Worm (Caenorhabditis elegans) whole organism, L3 larva: ENCODE measurements around the gene taf-6.2.
A peak's percentile ranks its signal among the peaks of the same experiment; 100 is the strongest.

Source experiments
- R02D3.7 ChIP-seq: fragments of 150-350 bp; optimal IDR thresholded peaks from 2 replicates; lab custom pipeline; 2014; ENCODE audit warnings: missing biosample characterization, missing genetic modification characterization
- ZK546.5 ChIP-seq: sonication (generic microtip); optimal IDR thresholded peaks from 2 replicates; lab custom pipeline; 2017; ENCODE audit warnings: missing biosample characterization, missing genetic modification characterization
- aly-2 ChIP-seq: fragments of 150-350 bp; optimal IDR thresholded peaks from 2 replicates; lab custom pipeline; 2014; ENCODE audit warnings: missing biosample characterization, missing genetic modification characterization
- ama-1 ChIP-seq: fragments of 150-350 bp; optimal IDR thresholded peaks from 2 replicates; lab custom pipeline; 2018
- ceh-16 ChIP-seq: sonication (generic microtip); optimal IDR thresholded peaks from 2 replicates; lab custom pipeline; 2017; ENCODE audit warnings: missing biosample characterization, missing genetic modification characterization
- ceh-28 ChIP-seq: fragments of 150-350 bp; optimal IDR thresholded peaks from 2 replicates; lab custom pipeline; 2014; ENCODE audit warnings: missing biosample characterization, missing genetic modification reagents, missing genetic modification characterization
- ceh-82 ChIP-seq: fragments of 150-350 bp; optimal IDR thresholded peaks from 2 replicates; lab custom pipeline; 2014; ENCODE audit warnings: missing biosample characterization, missing genetic modification characterization
- ceh-9 ChIP-seq: sonication (generic microtip); optimal IDR thresholded peaks from 2 replicates; lab custom pipeline; 2018; ENCODE audit warnings: missing biosample characterization, missing genetic modification characterization
- daf-12 ChIP-seq: fragments of 150-350 bp; optimal IDR thresholded peaks from 2 replicates; lab custom pipeline; 2014; ENCODE audit warnings: missing biosample characterization, missing genetic modification reagents, missing genetic modification characterization
- egl-27 ChIP-seq: sonication (generic microtip); optimal IDR thresholded peaks from 4 replicates; lab custom pipeline; 2017; ENCODE audit warnings: missing biosample characterization, missing genetic modification reagents, missing genetic modification characterization
- egl-5 ChIP-seq: fragments of 150-350 bp; optimal IDR thresholded peaks from 2 replicates; lab custom pipeline; 2017; ENCODE audit warnings: missing biosample characterization, missing genetic modification reagents, missing genetic modification characterization, inconsistent platforms
- elt-1 ChIP-seq: fragments of 150-350 bp; optimal IDR thresholded peaks from 2 replicates; lab custom pipeline; 2014; ENCODE audit warnings: missing biosample characterization, missing genetic modification characterization
- elt-2 ChIP-seq: sonication (generic microtip); optimal IDR thresholded peaks from 2 replicates; lab custom pipeline; 2016; ENCODE audit warnings: missing genetic modification reagents, mild to moderate bottlenecking, missing genetic modification characterization, missing compliant biosample characterization
- elt-3 ChIP-seq, 3 experiments: fragments of 150-350 bp in 1 of 3; sonication (generic microtip) in 2 of 3; optimal IDR thresholded peaks; 2 replicates in 2 of 3; 4 replicates in 1 of 3; lab custom pipeline; 2014 to 2017; ENCODE audit warnings: missing biosample characterization in 3 of 3, missing genetic modification characterization in 3 of 3
- eor-1 ChIP-seq, 2 experiments: fragments of 150-350 bp; optimal IDR thresholded peaks; 2 replicates each; lab custom pipeline; 2014 to 2018; ENCODE audit warnings: missing biosample characterization in 2 of 2, missing genetic modification characterization in 2 of 2
- fkh-10 ChIP-seq: sonication (generic microtip); optimal IDR thresholded peaks from 2 replicates; lab custom pipeline; 2017; ENCODE audit warnings: missing biosample characterization, missing genetic modification reagents, missing genetic modification characterization
- fkh-2 ChIP-seq: fragments of 150-350 bp; optimal IDR thresholded peaks from 2 replicates; lab custom pipeline; 2014; ENCODE audit warnings: missing biosample characterization, missing genetic modification reagents, missing genetic modification characterization
- fos-1 ChIP-seq: fragments of 150-350 bp; optimal IDR thresholded peaks from 2 replicates; lab custom pipeline; 2014; ENCODE audit warnings: missing biosample characterization, missing genetic modification characterization
- hmg-11 ChIP-seq: sonication (generic microtip); optimal IDR thresholded peaks from 2 replicates; lab custom pipeline; 2016; ENCODE audit warnings: missing genetic modification characterization, missing compliant biosample characterization
- jun-1 ChIP-seq: fragments of 150-350 bp; optimal IDR thresholded peaks from 2 replicates; lab custom pipeline; 2014; ENCODE audit warnings: missing biosample characterization, missing genetic modification reagents, missing genetic modification characterization
- lin-15B ChIP-seq: fragments of 150-350 bp; optimal IDR thresholded peaks from 2 replicates; lab custom pipeline; 2014; ENCODE audit warnings: missing biosample characterization, missing genetic modification characterization
- lin-39 ChIP-seq: fragments of 150-350 bp; optimal IDR thresholded peaks from 2 replicates; lab custom pipeline; 2018; ENCODE audit warnings: missing biosample characterization, missing genetic modification reagents, missing genetic modification characterization
- lsy-12 ChIP-seq: sonication (generic microtip); optimal IDR thresholded peaks from 2 replicates; lab custom pipeline; 2016; ENCODE audit warnings: mild to moderate bottlenecking, missing genetic modification characterization, missing compliant biosample characterization
- mdl-1 ChIP-seq: fragments of 150-350 bp; optimal IDR thresholded peaks from 2 replicates; lab custom pipeline; 2014; ENCODE audit warnings: missing biosample characterization, missing genetic modification characterization
- mml-1 ChIP-seq: fragments of 150-350 bp; sonication (generic microtip); optimal IDR thresholded peaks from 3 replicates; lab custom pipeline; 2014; ENCODE audit warnings: missing biosample characterization, missing genetic modification characterization
- nfya-1 ChIP-seq: sonication (generic microtip); optimal IDR thresholded peaks from 2 replicates; lab custom pipeline; 2017; ENCODE audit warnings: missing genetic modification characterization, mild to moderate bottlenecking, missing compliant biosample characterization, antibody characterized with exemption, moderate library complexity; ENCODE audit not compliant: insufficient read depth
- nhr-11 ChIP-seq: fragments of 150-350 bp; optimal IDR thresholded peaks from 2 replicates; lab custom pipeline; 2014; ENCODE audit warnings: missing biosample characterization, missing genetic modification characterization
- nhr-12 ChIP-seq: fragments of 150-350 bp; optimal IDR thresholded peaks from 2 replicates; lab custom pipeline; 2014; ENCODE audit warnings: missing biosample characterization, missing genetic modification characterization
- nhr-23 ChIP-seq: fragments of 150-350 bp; optimal IDR thresholded peaks from 2 replicates; lab custom pipeline; 2014; ENCODE audit warnings: missing biosample characterization, missing genetic modification reagents, missing genetic modification characterization
- nhr-237 ChIP-seq: fragments of 150-350 bp; optimal IDR thresholded peaks from 2 replicates; lab custom pipeline; 2014; ENCODE audit warnings: missing biosample characterization, missing genetic modification characterization
- nhr-25 ChIP-seq: sonication (generic microtip); optimal IDR thresholded peaks from 2 replicates; lab custom pipeline; 2017; ENCODE audit warnings: missing biosample characterization, missing genetic modification characterization
- nhr-28 ChIP-seq: fragments of 150-350 bp; optimal IDR thresholded peaks from 2 replicates; lab custom pipeline; 2014; ENCODE audit warnings: missing biosample characterization, missing genetic modification characterization
- nhr-43 ChIP-seq: sonication (generic microtip); optimal IDR thresholded peaks from 2 replicates; lab custom pipeline; 2016; ENCODE audit warnings: mild to moderate bottlenecking, missing genetic modification characterization, missing compliant biosample characterization; ENCODE audit not compliant: poor library complexity, severe bottlenecking
- nhr-67 ChIP-seq: fragments of 150-350 bp; optimal IDR thresholded peaks from 2 replicates; lab custom pipeline; 2014; ENCODE audit warnings: missing biosample characterization, missing genetic modification characterization
- nhr-76 ChIP-seq: fragments of 150-350 bp; sonication (generic microtip); optimal IDR thresholded peaks from 5 replicates; lab custom pipeline; 2014; ENCODE audit warnings: missing biosample characterization, missing genetic modification characterization
- nhr-77 ChIP-seq: fragments of 150-350 bp; optimal IDR thresholded peaks from 2 replicates; lab custom pipeline; 2014; ENCODE audit warnings: missing biosample characterization, missing genetic modification characterization
- pha-4 ChIP-seq: fragments of 150-350 bp; optimal IDR thresholded peaks from 2 replicates; lab custom pipeline; 2014; ENCODE audit warnings: missing biosample characterization, missing genetic modification reagents, missing genetic modification characterization
- pqm-1 ChIP-seq: fragments of 150-350 bp; optimal IDR thresholded peaks from 2 replicates; lab custom pipeline; 2017; ENCODE audit warnings: missing biosample characterization, missing genetic modification characterization, inconsistent platforms
- sea-2 ChIP-seq: fragments of 150-350 bp; sonication (generic microtip); optimal IDR thresholded peaks from 4 replicates; lab custom pipeline; 2014; ENCODE audit warnings: missing biosample characterization, missing genetic modification reagents, missing genetic modification characterization
- skn-1 ChIP-seq: fragments of 150-350 bp; optimal IDR thresholded peaks from 2 replicates; lab custom pipeline; 2014; ENCODE audit warnings: missing biosample characterization, missing genetic modification characterization
- snpc-4 ChIP-seq: fragments of 150-350 bp; optimal IDR thresholded peaks from 2 replicates; lab custom pipeline; 2014; ENCODE audit warnings: missing biosample characterization, missing genetic modification characterization
- tbx-2 ChIP-seq: sonication (generic microtip); optimal IDR thresholded peaks from 2 replicates; lab custom pipeline; 2016; ENCODE audit warnings: mild to moderate bottlenecking, missing genetic modification characterization, missing compliant biosample characterization
- unc-39 ChIP-seq: sonication (generic microtip); optimal IDR thresholded peaks from 4 replicates; lab custom pipeline; 2017; ENCODE audit warnings: missing biosample characterization, missing genetic modification characterization
- unc-62 ChIP-seq: fragments of 150-350 bp; sonication (generic microtip); optimal IDR thresholded peaks from 4 replicates; lab custom pipeline; 2014; ENCODE audit warnings: missing biosample characterization, missing genetic modification reagents, missing genetic modification characterization
- zag-1 ChIP-seq: fragments of 150-350 bp; optimal IDR thresholded peaks from 2 replicates; lab custom pipeline; 2014; ENCODE audit warnings: missing biosample characterization, missing genetic modification characterization
- ztf-11 ChIP-seq: fragments of 150-350 bp; optimal IDR thresholded peaks from 2 replicates; lab custom pipeline; 2014; ENCODE audit warnings: missing biosample characterization, missing genetic modification characterization
- ztf-4 ChIP-seq: fragments of 150-350 bp; optimal IDR thresholded peaks from 2 replicates; lab custom pipeline; 2014; ENCODE audit warnings: missing biosample characterization, missing genetic modification characterization

The taf-6.2 gene

DNA sequence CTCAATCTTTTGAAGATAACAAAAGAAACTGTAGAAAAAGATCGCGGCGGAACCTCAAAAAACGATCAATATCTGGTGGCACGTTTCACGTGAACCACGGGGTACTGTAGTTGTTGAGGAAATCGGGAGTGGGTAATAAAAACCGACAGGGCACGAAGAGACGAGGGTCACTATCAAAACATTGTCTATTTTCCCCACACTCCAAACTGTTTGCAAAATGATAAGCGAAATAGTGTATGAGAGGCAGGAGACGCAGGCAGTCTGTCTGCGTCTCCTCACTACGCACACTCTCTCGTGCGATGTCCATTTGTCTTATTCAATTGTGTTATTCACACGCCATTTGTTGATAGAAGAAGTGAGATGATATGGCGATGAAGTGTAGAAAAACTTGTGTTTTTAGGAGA is 41.1 kb downstream of the taf-6.2 start:
- TF ChIP-seq nhr-12 (tag; lab: Kevin White, UChicago): no peak
- TF ChIP-seq fkh-10 (GFP tag; lab: Kevin White, UChicago): no peak
- no peak for TF ChIP-seq sea-2 (GFP tag; lab: Kevin White, UChicago)
- TF ChIP-seq fkh-2: no peak
- TF ChIP-seq skn-1: no peak
- TF ChIP-seq hmg-11 (tag; lab: Kevin White, UChicago): no peak
- TF ChIP-seq fos-1 (tag; lab: Kevin White, UChicago): no peak
- TF ChIP-seq R02D3.7 (tag; lab: Kevin White, UChicago): peak; percentile 27
- TF ChIP-seq nhr-237 (tag; lab: Kevin White, UChicago): no peak
- TF ChIP-seq egl-5 (tag; lab: Kevin White, UChicago): no peak
- peak; percentile 47 for TF ChIP-seq ceh-28
- no peak for TF ChIP-seq zag-1
- TF ChIP-seq unc-62 (GFP tag; lab: Kevin White, UChicago): no peak
- TF ChIP-seq ceh-82 (tag; lab: Kevin White, UChicago): no peak
- no peak for TF ChIP-seq nhr-77
- TF ChIP-seq nhr-25 (tag; lab: Kevin White, UChicago): peak; percentile 68
- TF ChIP-seq ztf-11 (tag; lab: Kevin White, UChicago): no peak
- no peak for TF ChIP-seq lin-39 (tag; lab: Kevin White, UChicago)
- peak; percentile 57 for TF ChIP-seq nfya-1 (tag; lab: Kevin White, UChicago)
- TF ChIP-seq egl-27 (tag; lab: Kevin White, UChicago): no peak
- TF ChIP-seq elt-2 (tag; lab: Kevin White, UChicago): peak; percentile 56
- TF ChIP-seq lin-15B: no peak
- TF ChIP-seq nhr-23 (tag; lab: Kevin White, UChicago): peak; percentile 82
- no peak for TF ChIP-seq nhr-28 (tag; lab: Kevin White, UChicago)
- TF ChIP-seq jun-1 (tag; lab: Kevin White, UChicago): peak; percentile 62
- peak; percentile 64 for TF ChIP-seq lsy-12 (tag; lab: Kevin White, UChicago)
- no peak for TF ChIP-seq daf-12
- TF ChIP-seq unc-39 (tag; lab: Kevin White, UChicago): no peak
- TF ChIP-seq pqm-1: peak; percentile 37
- TF ChIP-seq mdl-1 (tag; lab: Kevin White, UChicago): peak; percentile 54
- TF ChIP-seq ceh-16 (tag; lab: Kevin White, UChicago): no peak
- peak; percentile 65 for TF ChIP-seq ama-1 (lab: Kevin White, UChicago)
- TF ChIP-seq elt-3 (tag; optimal IDR thresholded peaks at IDR 0.05; lab: Kevin White, UChicago): peak in 2 of 3 experiments; percentile 22 to 64
- no peak for TF ChIP-seq eor-1 (tag; optimal IDR thresholded peaks at IDR 0.05; lab: Kevin White, UChicago)
- peak; percentile 47 for TF ChIP-seq pha-4 (tag; lab: Kevin White, UChicago)
- TF ChIP-seq ZK546.5 (tag; lab: Kevin White, UChicago): no peak
- no peak for TF ChIP-seq nhr-11 (tag; lab: Kevin White, UChicago)
- no peak for TF ChIP-seq snpc-4
- peak; percentile 7 for TF ChIP-seq mml-1 (tag; lab: Kevin White, UChicago)
- peak; percentile 96 for TF ChIP-seq nhr-43 (tag; lab: Kevin White, UChicago)
- no peak for TF ChIP-seq ceh-9 (tag; lab: Kevin White, UChicago)
- no peak for TF ChIP-seq nhr-67 (tag; lab: Kevin White, UChicago)
- peak; percentile 5 for TF ChIP-seq tbx-2 (tag; lab: Kevin White, UChicago)
- TF ChIP-seq elt-1 (tag; lab: Kevin White, UChicago): no peak
- TF ChIP-seq ztf-4 (tag; lab: Kevin White, UChicago): no peak
- TF ChIP-seq nhr-76 (tag; lab: Kevin White, UChicago): no peak
- no peak for TF ChIP-seq aly-2 (tag; lab: Kevin White, UChicago)
- TF ChIP-seq, all 47 proteins: peak for 16
